Fruit fly (Drosophila melanogaster): ENCODE results near the gene CG11964.

The CG11964 gene

DNA sequence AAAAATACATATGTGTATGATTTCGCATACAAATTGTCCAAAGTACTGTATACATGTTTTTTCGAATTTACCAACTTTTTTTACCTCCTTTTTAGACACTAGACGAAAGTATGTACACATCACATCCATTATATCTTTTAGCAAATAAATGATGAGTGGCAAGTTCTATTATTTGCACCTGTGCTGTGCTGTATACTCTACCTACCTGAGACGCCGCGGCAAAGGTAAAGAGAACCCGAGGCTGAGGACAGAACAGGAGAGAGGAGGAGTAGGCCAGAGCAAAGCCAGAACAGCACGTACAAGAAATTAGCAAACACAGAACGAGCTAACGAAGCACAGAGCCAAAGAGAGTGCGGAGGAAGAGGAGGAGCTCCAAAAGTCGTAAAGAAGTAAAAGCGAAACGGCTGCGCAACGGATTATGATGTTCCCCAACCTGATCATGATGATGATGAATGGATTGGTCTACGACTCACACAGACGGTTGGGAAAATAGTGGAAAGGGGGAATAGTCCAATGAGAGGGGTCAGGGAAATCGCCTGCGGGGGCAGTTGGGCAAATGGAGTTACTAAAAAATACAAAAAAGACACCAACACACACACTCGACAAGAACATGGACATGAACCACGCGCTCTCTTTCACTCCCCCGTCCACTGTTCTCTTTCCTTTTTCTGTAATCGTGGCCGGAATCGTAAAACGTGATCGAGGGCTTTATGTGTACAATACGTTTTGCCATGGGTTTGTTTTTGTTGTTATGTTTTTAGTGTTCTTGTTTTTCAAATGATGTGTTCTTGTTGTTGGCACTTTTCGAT is 16.8 kb downstream of the CG11964 start:
- TF ChIP-seq Hr78 (GFP tag; optimal IDR thresholded peaks at IDR 0.05) (no peak), psq (GFP tag; optimal IDR thresholded peaks at IDR 0.05) (peak; percentile 69), usp (GFP tag; optimal IDR thresholded peaks at IDR 0.05) (no peak), brk (GFP tag; optimal IDR thresholded peaks at IDR 0.05) (peak; percentile 47), dmrt93B (GFP tag; optimal IDR thresholded peaks at IDR 0.05) (peak; percentile 75), foxo (GFP tag; optimal IDR thresholded peaks at IDR 0.05) (peak in 1 of 2 experiments; percentile 83), h (GFP tag; optimal IDR thresholded peaks at IDR 0.05) (peak; percentile 84), Jra (GFP tag; optimal IDR thresholded peaks at IDR 0.05) (peak; percentile 31), tai (GFP tag; optimal IDR thresholded peaks at IDR 0.05) (peak; percentile 48), dl (GFP tag; optimal IDR thresholded peaks at IDR 0.05; ENCODE audit: insufficient read depth in 1 of 2, partially characterized antibody in 2 of 2) (no peak), dsf (GFP tag; optimal IDR thresholded peaks at IDR 0.05; ENCODE audit: borderline replicate concordance) (no peak), Myc (optimal IDR thresholded peaks at IDR 0.05) (no peak), Hnf4 (GFP tag; optimal IDR thresholded peaks at IDR 0.05) (peak; percentile 47), pan (optimal IDR thresholded peaks at IDR 0.05) (peak; percentile 40), jim (GFP tag; optimal IDR thresholded peaks at IDR 0.05) (no peak), Dif (GFP tag; optimal IDR thresholded peaks at IDR 0.05; ENCODE audit: partially characterized antibody) (no peak), sv (GFP tag; optimal IDR thresholded peaks at IDR 0.05) (peak; percentile 48), CG32264 (GFP tag; optimal IDR thresholded peaks at IDR 0.05) (peak; percentile 57), br (GFP tag; optimal IDR thresholded peaks at IDR 0.05) (peak; percentile 75), rgr (GFP tag; optimal IDR thresholded peaks at IDR 0.05) (peak; percentile 84), Sp1 (GFP tag; optimal IDR thresholded peaks at IDR 0.05) (peak; percentile 70), ey (GFP tag; optimal IDR thresholded peaks at IDR 0.05) (peak; percentile 87), OdsH (GFP tag; optimal IDR thresholded peaks at IDR 0.05) (peak; percentile 78), Abd-B (GFP tag; optimal IDR thresholded peaks at IDR 0.05) (no peak), sage (GFP tag; optimal IDR thresholded peaks at IDR 0.05) (peak; percentile 77), HLH106 (tag; optimal IDR thresholded peaks at IDR 0.05) (peak; percentile 87), CG9705 (GFP tag; optimal IDR thresholded peaks at IDR 0.05) (peak; percentile 63), woc (GFP tag; optimal IDR thresholded peaks at IDR 0.05) (peak; percentile 83), N (GFP tag; optimal IDR thresholded peaks at IDR 0.05) (no peak), Dfd (GFP tag; optimal IDR thresholded peaks at IDR 0.05) (no peak), Hr83 (GFP tag; optimal IDR thresholded peaks at IDR 0.05; ENCODE audit: poor library complexity, severe bottlenecking) (peak; percentile 34), GATAd (GFP tag; optimal IDR thresholded peaks at IDR 0.05) (no peak), lola (GFP tag; optimal IDR thresholded peaks at IDR 0.05) (no peak), Vsx2 (GFP tag; optimal IDR thresholded peaks at IDR 0.05; ENCODE audit: partially characterized antibody) (no peak), CrebA (GFP tag; optimal IDR thresholded peaks at IDR 0.05; ENCODE audit: borderline replicate concordance) (no peak), Rel (GFP tag; optimal IDR thresholded peaks at IDR 0.05) (no peak), Rel (tag; optimal IDR thresholded peaks at IDR 0.05) (no peak), fru (GFP tag; optimal IDR thresholded peaks at IDR 0.05) (peak; percentile 87), Mio (GFP tag; optimal IDR thresholded peaks at IDR 0.05) (peak; percentile 36)

dm6 chr3R:8927052-8927816 is 17.6 kb downstream of the CG11964 start:
- TF ChIP-seq Sp1 (GFP tag; optimal IDR thresholded peaks at IDR 0.05) (peak; percentile 60), Myc (optimal IDR thresholded peaks at IDR 0.05) (no peak), fru (GFP tag; optimal IDR thresholded peaks at IDR 0.05) (no peak), dmrt93B (GFP tag; optimal IDR thresholded peaks at IDR 0.05) (no peak), tai (GFP tag; optimal IDR thresholded peaks at IDR 0.05) (no peak), CrebA (GFP tag; optimal IDR thresholded peaks at IDR 0.05; ENCODE audit: borderline replicate concordance) (peak; percentile 73), CG9705 (GFP tag; optimal IDR thresholded peaks at IDR 0.05) (peak; percentile 20), Dif (GFP tag; optimal IDR thresholded peaks at IDR 0.05; ENCODE audit: partially characterized antibody) (peak; percentile 16), GATAd (GFP tag; optimal IDR thresholded peaks at IDR 0.05) (no peak), Rel (GFP tag; optimal IDR thresholded peaks at IDR 0.05) (peak; percentile 53), Rel (tag; optimal IDR thresholded peaks at IDR 0.05) (peak; percentile 51), sv (GFP tag; optimal IDR thresholded peaks at IDR 0.05) (no peak), usp (GFP tag; optimal IDR thresholded peaks at IDR 0.05) (no peak), dsf (GFP tag; optimal IDR thresholded peaks at IDR 0.05; ENCODE audit: borderline replicate concordance) (no peak), N (GFP tag; optimal IDR thresholded peaks at IDR 0.05) (no peak), Vsx2 (GFP tag; optimal IDR thresholded peaks at IDR 0.05; ENCODE audit: partially characterized antibody) (peak; percentile 2), brk (GFP tag; optimal IDR thresholded peaks at IDR 0.05) (no peak), br (GFP tag; optimal IDR thresholded peaks at IDR 0.05) (no peak), CG32264 (GFP tag; optimal IDR thresholded peaks at IDR 0.05) (no peak), Hnf4 (GFP tag; optimal IDR thresholded peaks at IDR 0.05) (no peak), Mio (GFP tag; optimal IDR thresholded peaks at IDR 0.05) (no peak), sage (GFP tag; optimal IDR thresholded peaks at IDR 0.05) (no peak), foxo (GFP tag; optimal IDR thresholded peaks at IDR 0.05) (no peak), Hr78 (GFP tag; optimal IDR thresholded peaks at IDR 0.05) (no peak), Abd-B (GFP tag; optimal IDR thresholded peaks at IDR 0.05) (no peak), jim (GFP tag; optimal IDR thresholded peaks at IDR 0.05) (peak; percentile 22), pan (optimal IDR thresholded peaks at IDR 0.05) (no peak), Dfd (GFP tag; optimal IDR thresholded peaks at IDR 0.05) (no peak), psq (GFP tag; optimal IDR thresholded peaks at IDR 0.05) (peak; percentile 97), rgr (GFP tag; optimal IDR thresholded peaks at IDR 0.05) (no peak), Hr83 (GFP tag; optimal IDR thresholded peaks at IDR 0.05; ENCODE audit: poor library complexity, severe bottlenecking) (peak; percentile 18), h (GFP tag; optimal IDR thresholded peaks at IDR 0.05) (no peak), HLH106 (tag; optimal IDR thresholded peaks at IDR 0.05) (no peak), lola (GFP tag; optimal IDR thresholded peaks at IDR 0.05) (no peak), ey (GFP tag; optimal IDR thresholded peaks at IDR 0.05) (no peak), dl (GFP tag; optimal IDR thresholded peaks at IDR 0.05; ENCODE audit: insufficient read depth in 1 of 2, partially characterized antibody in 2 of 2) (no peak), Jra (GFP tag; optimal IDR thresholded peaks at IDR 0.05) (no peak), OdsH (GFP tag; optimal IDR thresholded peaks at IDR 0.05) (no peak)
